Fruit fly (Drosophila melanogaster) whole organism, embryonic: ENCODE results near the gene CG42758.

ENCODE experiments used
- ATbp ChIP-seq: fragments of 200-800 bp; sonication (Bioruptor generic); optimal IDR thresholded peaks from 2 replicates; lab custom pipeline; 2017; ENCODE audit warnings: missing biosample characterization, mild to moderate bottlenecking, missing genetic modification characterization, missing genetic modification reagents
- Atf3 ChIP-seq: fragments of 200-800 bp; sonication (Bioruptor generic); optimal IDR thresholded peaks from 3 replicates; lab custom pipeline; 2016; ENCODE audit warnings: missing biosample characterization, missing genetic modification characterization
- B-H2 ChIP-seq: fragments of 200-800 bp; sonication (Bioruptor generic); optimal IDR thresholded peaks from 2 replicates; lab custom pipeline; 2018; ENCODE audit warnings: missing biosample characterization, mild to moderate bottlenecking, missing genetic modification characterization
- BtbVII ChIP-seq: fragments of 200-800 bp; sonication (Bioruptor generic); optimal IDR thresholded peaks from 3 replicates; lab custom pipeline; 2017; ENCODE audit warnings: missing biosample characterization, mild to moderate bottlenecking, missing genetic modification characterization
- Bteb2 ChIP-seq: fragments of 200-800 bp; sonication (Bioruptor generic); optimal IDR thresholded peaks from 2 replicates; lab custom pipeline; 2016; ENCODE audit warnings: missing biosample characterization, missing genetic modification characterization
- CG12769 ChIP-seq: fragments of 200-800 bp; sonication (Bioruptor generic); optimal IDR thresholded peaks from 2 replicates; lab custom pipeline; 2019; ENCODE audit warnings: missing biosample characterization, mild to moderate bottlenecking, missing genetic modification characterization, moderate library complexity
- CG18599 ChIP-seq: fragments of 200-800 bp; sonication (Bioruptor generic); optimal IDR thresholded peaks from 3 replicates; lab custom pipeline; 2017; ENCODE audit warnings: missing biosample characterization, missing genetic modification characterization, mild to moderate bottlenecking, moderate library complexity, missing genetic modification reagents
- CG2199 ChIP-seq: fragments of 200-800 bp; sonication (Bioruptor generic); IDR thresholded peaks from 3 replicates; pipeline ENCODE4 v1.3.6; 2022; ENCODE audit warnings: missing biosample characterization, missing genetic modification characterization
- CG31224 ChIP-seq: fragments of 200-800 bp; sonication (Bioruptor generic); IDR thresholded peaks from 2 replicates; pipeline ENCODE4 v1.3.6; 2022; ENCODE audit warnings: missing biosample characterization, missing genetic modification characterization
- CG3163 ChIP-seq: fragments of 200-800 bp; sonication (Bioruptor generic); optimal IDR thresholded peaks from 3 replicates; lab custom pipeline; 2016; ENCODE audit warnings: missing biosample characterization, missing genetic modification characterization
- CG4328 ChIP-seq: fragments of 200-800 bp; sonication (Bioruptor generic); optimal IDR thresholded peaks from 3 replicates; lab custom pipeline; 2017; ENCODE audit warnings: missing biosample characterization, missing genetic modification reagents, missing genetic modification characterization
- CG4360 ChIP-seq: fragments of 200-800 bp; sonication (Bioruptor generic); IDR thresholded peaks from 2 replicates; pipeline ENCODE4 v1.3.6; 2022; ENCODE audit warnings: missing biosample characterization, missing genetic modification characterization
- CG4404 ChIP-seq: fragments of 200-800 bp; sonication (Bioruptor generic); IDR thresholded peaks from 2 replicates; pipeline ENCODE4 v1.3.6; 2022; ENCODE audit warnings: missing biosample characterization, missing genetic modification characterization
- CG4820 ChIP-seq: fragments of 200-800 bp; sonication (Bioruptor generic); optimal IDR thresholded peaks from 3 replicates; lab custom pipeline; 2016; ENCODE audit warnings: missing biosample characterization, missing genetic modification characterization
- CG7839 ChIP-seq: fragments of 200-800 bp; sonication (Bioruptor generic); optimal IDR thresholded peaks from 3 replicates; lab custom pipeline; 2018; ENCODE audit warnings: missing biosample characterization, mild to moderate bottlenecking, missing genetic modification characterization, moderate library complexity
- CG8089 ChIP-seq: fragments of 200-800 bp; sonication (Bioruptor generic); optimal IDR thresholded peaks from 3 replicates; lab custom pipeline; 2016; ENCODE audit warnings: missing biosample characterization, missing genetic modification characterization
- CHES-1-like ChIP-seq: fragments of 200-800 bp; sonication (Bioruptor generic); optimal IDR thresholded peaks from 2 replicates; lab custom pipeline; 2016; ENCODE audit warnings: missing biosample characterization, missing genetic modification characterization
- CTCF ChIP-seq: fragments of 200-800 bp; sonication (Bioruptor generic); optimal IDR thresholded peaks from 2 replicates; lab custom pipeline; 2017; ENCODE audit warnings: missing biosample characterization, mild to moderate bottlenecking, missing genetic modification characterization, moderate library complexity
- D19B ChIP-seq: fragments of 200-800 bp; sonication (Bioruptor generic); optimal IDR thresholded peaks from 2 replicates; lab custom pipeline; 2017; ENCODE audit warnings: missing biosample characterization, mild to moderate bottlenecking, missing genetic modification characterization
- Deaf1 ChIP-seq: fragments of 200-800 bp; optimal IDR thresholded peaks from 3 replicates; lab custom pipeline; 2019; ENCODE audit warnings: missing biosample characterization, mild to moderate bottlenecking, missing genetic modification characterization, moderate library complexity
- Doc3 ChIP-seq: fragments of 200-800 bp; sonication (Bioruptor generic); IDR thresholded peaks from 3 replicates; pipeline ENCODE4 v1.3.6; 2022; ENCODE audit warnings: missing biosample characterization, missing genetic modification characterization; ENCODE audit not compliant: partially characterized antibody
- Dref ChIP-seq: fragments of 200-800 bp; sonication (Bioruptor generic); IDR thresholded peaks from 2 replicates; pipeline ENCODE4 v1.3.6; 2022; ENCODE audit warnings: missing biosample characterization, missing genetic modification characterization
- Hr78 ChIP-seq, 2 experiments: fragments of 200-800 bp in 1 of 2; fragments of >200 bp in 1 of 2; sonication (Bioruptor generic) in 1 of 2; optimal IDR thresholded peaks; 2 replicates each; lab custom pipeline; 2017 to 2019; ENCODE audit warnings: missing biosample characterization in 2 of 2, missing genetic modification characterization in 2 of 2, mild to moderate bottlenecking in 1 of 2, moderate library complexity in 1 of 2
- Lpt ChIP-seq: fragments of >200 bp; optimal IDR thresholded peaks from 2 replicates; lab custom pipeline; 2018; ENCODE audit warnings: missing biosample characterization, missing genetic modification characterization
- Mad ChIP-seq: fragments of 200-800 bp; sonication (Bioruptor generic); optimal IDR thresholded peaks from 2 replicates; lab custom pipeline; 2016; ENCODE audit warnings: missing biosample characterization, missing genetic modification characterization
- Pdp1 ChIP-seq, 2 experiments: fragments of 200-800 bp; sonication (Bioruptor generic); optimal IDR thresholded peaks; 3 replicates each; lab custom pipeline; 2016; ENCODE audit warnings: missing biosample characterization in 2 of 2, missing genetic modification characterization in 2 of 2, mild to moderate bottlenecking in 1 of 2, moderate library complexity in 1 of 2
- Rx ChIP-seq: fragments of 200-800 bp; sonication (Bioruptor generic); IDR thresholded peaks from 2 replicates; pipeline ENCODE4 v1.3.6; 2022; ENCODE audit warnings: missing biosample characterization, missing genetic modification characterization
- Tbp ChIP-seq: fragments of >200 bp; optimal IDR thresholded peaks from 2 replicates; lab custom pipeline; 2018; ENCODE audit warnings: missing biosample characterization, missing genetic modification characterization
- cato ChIP-seq: fragments of 200-800 bp; sonication (Bioruptor generic); optimal IDR thresholded peaks from 2 replicates; lab custom pipeline; 2016; ENCODE audit warnings: missing biosample characterization, missing genetic modification characterization, borderline replicate concordance
- cg ChIP-seq: fragments of 200-800 bp; sonication (Bioruptor generic); optimal IDR thresholded peaks from 3 replicates; lab custom pipeline; 2019; ENCODE audit warnings: missing biosample characterization, mild to moderate bottlenecking, missing genetic modification characterization, moderate library complexity
- chn ChIP-seq: fragments of 200-800 bp; sonication (Bioruptor generic); optimal IDR thresholded peaks from 2 replicates; lab custom pipeline; 2016; ENCODE audit warnings: missing biosample characterization, missing genetic modification characterization
- fd64A ChIP-seq: fragments of 200-800 bp; sonication (Bioruptor generic); optimal IDR thresholded peaks from 3 replicates; lab custom pipeline; 2018; ENCODE audit warnings: missing biosample characterization, mild to moderate bottlenecking, missing genetic modification characterization
- insv ChIP-seq, 2 experiments: fragments of 200-800 bp; sonication (Bioruptor generic); optimal IDR thresholded peaks; 3 replicates each; lab custom pipeline; 2016 to 2018; ENCODE audit warnings: missing biosample characterization in 2 of 2, missing genetic modification characterization in 2 of 2
- mam ChIP-seq: fragments of 200-800 bp; sonication (Bioruptor generic); optimal IDR thresholded peaks from 3 replicates; lab custom pipeline; 2016; ENCODE audit warnings: missing biosample characterization, missing genetic modification characterization
- mirr ChIP-seq: fragments of 200-800 bp; sonication (Bioruptor generic); optimal IDR thresholded peaks from 3 replicates; lab custom pipeline; 2018; ENCODE audit warnings: missing biosample characterization, mild to moderate bottlenecking, missing genetic modification characterization
- nmo ChIP-seq: fragments of 200-800 bp; sonication (Bioruptor generic); optimal IDR thresholded peaks from 2 replicates; lab custom pipeline; 2018; ENCODE audit warnings: missing biosample characterization, mild to moderate bottlenecking, missing genetic modification characterization, moderate library complexity
- nom ChIP-seq: fragments of 200-800 bp; sonication (Bioruptor generic); optimal IDR thresholded peaks from 2 replicates; lab custom pipeline; 2017; ENCODE audit warnings: missing biosample characterization, missing genetic modification characterization, mild to moderate bottlenecking, moderate library complexity, missing genetic modification reagents
- pnt ChIP-seq: fragments of 200-800 bp; sonication (Bioruptor generic); optimal IDR thresholded peaks from 3 replicates; lab custom pipeline; 2016; ENCODE audit warnings: missing biosample characterization, missing genetic modification characterization
- prd ChIP-seq, 3 experiments: fragments of >200 bp in 2 of 3; fragments of 200-800 bp in 1 of 3; sonication (Bioruptor generic) in 1 of 3; optimal IDR thresholded peaks in 2 of 3; IDR thresholded peaks in 1 of 3; 2 replicates in 2 of 3; 3 replicates in 1 of 3; pipeline versions ENCODE4 v1.3.6 to Lab custom; 2017 to 2022; ENCODE audit warnings: missing biosample characterization in 1 of 3, missing genetic modification characterization in 1 of 3
- repo ChIP-seq: fragments of 200-800 bp; sonication (Bioruptor generic); optimal IDR thresholded peaks from 2 replicates; lab custom pipeline; 2016; ENCODE audit warnings: missing biosample characterization, missing genetic modification characterization
- schlank ChIP-seq: fragments of 200-800 bp; sonication (Bioruptor generic); optimal IDR thresholded peaks from 2 replicates; lab custom pipeline; 2018; ENCODE audit warnings: missing biosample characterization, mild to moderate bottlenecking, missing genetic modification characterization
- trh ChIP-seq: fragments of 200-800 bp; sonication (Bioruptor generic); optimal IDR thresholded peaks from 2 replicates; lab custom pipeline; 2016; ENCODE audit warnings: missing biosample characterization, missing genetic modification characterization
- vfl ChIP-seq: fragments of 200-800 bp; sonication (Bioruptor generic); optimal IDR thresholded peaks from 2 replicates; lab custom pipeline; 2016; ENCODE audit warnings: missing biosample characterization, missing genetic modification characterization

The CG42758 gene

DNA sequence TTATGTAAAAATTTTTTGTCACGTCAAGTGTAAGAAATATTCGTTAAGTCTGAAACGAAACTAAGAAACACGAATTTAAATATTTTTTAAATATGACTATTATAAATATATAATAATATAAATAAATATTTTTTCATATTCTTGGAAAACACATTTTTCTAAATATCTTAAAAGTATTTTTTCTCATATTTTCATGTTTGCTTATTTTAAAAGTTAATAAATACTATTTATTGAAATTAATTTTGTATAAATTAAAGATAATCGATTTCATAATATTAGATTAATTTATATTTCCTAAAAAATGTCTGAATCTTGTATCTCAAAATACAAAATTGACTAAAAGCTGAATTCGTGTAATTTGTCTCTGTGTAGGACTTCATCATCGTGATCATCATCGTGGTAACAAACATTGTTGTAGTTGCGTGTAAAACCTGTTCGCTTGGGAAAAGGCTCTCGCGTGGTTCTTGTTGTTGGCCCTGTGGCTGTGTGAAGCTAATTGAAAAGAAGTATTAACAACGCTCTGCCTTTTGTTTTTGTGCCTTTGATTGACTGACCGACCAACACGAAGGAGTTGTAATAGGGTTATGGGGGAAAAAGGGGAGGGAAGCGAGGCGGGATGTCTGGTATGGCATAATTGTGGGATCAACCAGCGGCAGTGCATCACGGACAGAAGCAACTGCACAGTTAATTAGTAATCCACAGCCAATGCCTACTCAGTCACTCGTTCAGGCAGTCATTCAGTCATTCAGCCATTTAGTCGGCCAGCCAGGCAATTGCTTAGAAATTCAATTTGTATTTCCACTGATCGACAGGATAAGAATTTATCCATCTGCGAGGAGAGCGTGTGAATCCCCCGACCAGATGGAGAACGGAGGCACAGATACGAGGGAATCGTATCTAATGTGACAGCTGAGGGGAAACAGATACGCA lies 44.4 kb downstream of the CG42758 start (continued):
- TF ChIP-seq cg (GFP tag; lab: Kevin White, UChicago) (no peak), CG4404 (no peak), CG4820 (no peak), cato (GFP tag; lab: Kevin White, UChicago) (no peak), fd64A (no peak), Deaf1 (peak; percentile 9), BtbVII (GFP tag; lab: Kevin White, UChicago) (no peak), Tbp (no peak), Mad (GFP tag; lab: Kevin White, UChicago) (no peak), Hr78 (GFP tag; optimal IDR thresholded peaks at IDR 0.05; lab: Kevin White, UChicago) (no peak), CG8089 (GFP tag; lab: Kevin White, UChicago) (no peak), B-H2 (no peak), nmo (peak; percentile 15), CG18599 (GFP tag; lab: Kevin White, UChicago) (no peak), mirr (GFP tag; lab: Kevin White, UChicago) (no peak), CG7839 (peak; percentile 39), mam (GFP tag; lab: Kevin White, UChicago) (no peak), CHES-1-like (GFP tag; lab: Kevin White, UChicago) (no peak), Rx (GFP tag; lab: Robert Waterston, UW) (no peak), vfl (GFP tag; lab: Kevin White, UChicago) (no peak), insv (GFP tag; optimal IDR thresholded peaks at IDR 0.05; lab: Kevin White, UChicago) (no peak), Doc3 (no peak), repo (GFP tag; lab: Kevin White, UChicago) (no peak), CG4328 (GFP tag; lab: Kevin White, UChicago) (no peak), CG3163 (no peak), trh (GFP tag; lab: Kevin White, UChicago) (no peak), D19B (no peak), Dref (no peak), chn (no peak), nom (GFP tag; lab: Kevin White, UChicago) (no peak), Bteb2 (GFP tag; lab: Kevin White, UChicago) (no peak), CG2199 (GFP tag; lab: Robert Waterston, UW) (no peak), CTCF (GFP tag; lab: Kevin White, UChicago) (no peak), CG31224 (GFP tag; lab: Robert Waterston, UW) (no peak), Pdp1 (GFP tag; optimal IDR thresholded peaks at IDR 0.05; lab: Kevin White, UChicago) (no peak), schlank (tag; lab: Kevin White, UChicago) (no peak), CG12769 (tag; lab: Kevin White, UChicago) (no peak), pnt (GFP tag; lab: Kevin White, UChicago) (no peak), Lpt (GFP tag; lab: Kevin White, UChicago) (no peak), CG4360 (0 out of 2 replicates have a peak, but pooled peaks have one; percentile 17), Atf3 (no peak), ATbp (GFP tag; lab: Kevin White, UChicago) (no peak), prd (optimal IDR thresholded peaks at IDR 0.05; lab: Kevin White, UChicago) (no peak), prd (GFP tag; IDR thresholded peaks at IDR 0.05; lab: Robert Waterston, UW) (no peak)
